Worm (Caenorhabditis elegans) whole organism, L3 larva: Measurements from ENCODE around the gene lin-7.
A peak's percentile ranks its signal among the peaks of the same experiment; 100 is the strongest.

Experiments
- R02D3.7 ChIP-seq: fragments of 150-350 bp; optimal IDR thresholded peaks from 2 replicates; lab custom pipeline; 2014; ENCODE audit warnings: missing biosample characterization, missing genetic modification characterization
- ZK546.5 ChIP-seq: sonication (generic microtip); optimal IDR thresholded peaks from 2 replicates; lab custom pipeline; 2017; ENCODE audit warnings: missing biosample characterization, missing genetic modification characterization
- aly-2 ChIP-seq: fragments of 150-350 bp; optimal IDR thresholded peaks from 2 replicates; lab custom pipeline; 2014; ENCODE audit warnings: missing biosample characterization, missing genetic modification characterization
- ama-1 ChIP-seq: fragments of 150-350 bp; optimal IDR thresholded peaks from 2 replicates; lab custom pipeline; 2018
- ceh-16 ChIP-seq: sonication (generic microtip); optimal IDR thresholded peaks from 2 replicates; lab custom pipeline; 2017; ENCODE audit warnings: missing biosample characterization, missing genetic modification characterization
- ceh-28 ChIP-seq: fragments of 150-350 bp; optimal IDR thresholded peaks from 2 replicates; lab custom pipeline; 2014; ENCODE audit warnings: missing biosample characterization, missing genetic modification reagents, missing genetic modification characterization
- ceh-82 ChIP-seq: fragments of 150-350 bp; optimal IDR thresholded peaks from 2 replicates; lab custom pipeline; 2014; ENCODE audit warnings: missing biosample characterization, missing genetic modification characterization
- ceh-9 ChIP-seq: sonication (generic microtip); optimal IDR thresholded peaks from 2 replicates; lab custom pipeline; 2018; ENCODE audit warnings: missing biosample characterization, missing genetic modification characterization
- daf-12 ChIP-seq: fragments of 150-350 bp; optimal IDR thresholded peaks from 2 replicates; lab custom pipeline; 2014; ENCODE audit warnings: missing biosample characterization, missing genetic modification reagents, missing genetic modification characterization
- egl-27 ChIP-seq: sonication (generic microtip); optimal IDR thresholded peaks from 4 replicates; lab custom pipeline; 2017; ENCODE audit warnings: missing biosample characterization, missing genetic modification reagents, missing genetic modification characterization
- egl-5 ChIP-seq: fragments of 150-350 bp; optimal IDR thresholded peaks from 2 replicates; lab custom pipeline; 2017; ENCODE audit warnings: missing biosample characterization, missing genetic modification reagents, missing genetic modification characterization, inconsistent platforms
- elt-1 ChIP-seq: fragments of 150-350 bp; optimal IDR thresholded peaks from 2 replicates; lab custom pipeline; 2014; ENCODE audit warnings: missing biosample characterization, missing genetic modification characterization
- elt-2 ChIP-seq: sonication (generic microtip); optimal IDR thresholded peaks from 2 replicates; lab custom pipeline; 2016; ENCODE audit warnings: missing genetic modification reagents, mild to moderate bottlenecking, missing genetic modification characterization, missing compliant biosample characterization
- elt-3 ChIP-seq, 3 experiments: fragments of 150-350 bp in 1 of 3; sonication (generic microtip) in 2 of 3; optimal IDR thresholded peaks; 2 replicates in 2 of 3; 4 replicates in 1 of 3; lab custom pipeline; 2014 to 2017; ENCODE audit warnings: missing biosample characterization in 3 of 3, missing genetic modification characterization in 3 of 3
- eor-1 ChIP-seq, 2 experiments: fragments of 150-350 bp; optimal IDR thresholded peaks; 2 replicates each; lab custom pipeline; 2014 to 2018; ENCODE audit warnings: missing biosample characterization in 2 of 2, missing genetic modification characterization in 2 of 2
- fkh-10 ChIP-seq: sonication (generic microtip); optimal IDR thresholded peaks from 2 replicates; lab custom pipeline; 2017; ENCODE audit warnings: missing biosample characterization, missing genetic modification reagents, missing genetic modification characterization
- fkh-2 ChIP-seq: fragments of 150-350 bp; optimal IDR thresholded peaks from 2 replicates; lab custom pipeline; 2014; ENCODE audit warnings: missing biosample characterization, missing genetic modification reagents, missing genetic modification characterization
- fos-1 ChIP-seq: fragments of 150-350 bp; optimal IDR thresholded peaks from 2 replicates; lab custom pipeline; 2014; ENCODE audit warnings: missing biosample characterization, missing genetic modification characterization
- hmg-11 ChIP-seq: sonication (generic microtip); optimal IDR thresholded peaks from 2 replicates; lab custom pipeline; 2016; ENCODE audit warnings: missing genetic modification characterization, missing compliant biosample characterization
- jun-1 ChIP-seq: fragments of 150-350 bp; optimal IDR thresholded peaks from 2 replicates; lab custom pipeline; 2014; ENCODE audit warnings: missing biosample characterization, missing genetic modification reagents, missing genetic modification characterization
- lin-15B ChIP-seq: fragments of 150-350 bp; optimal IDR thresholded peaks from 2 replicates; lab custom pipeline; 2014; ENCODE audit warnings: missing biosample characterization, missing genetic modification characterization
- lin-39 ChIP-seq: fragments of 150-350 bp; optimal IDR thresholded peaks from 2 replicates; lab custom pipeline; 2018; ENCODE audit warnings: missing biosample characterization, missing genetic modification reagents, missing genetic modification characterization
- lsy-12 ChIP-seq: sonication (generic microtip); optimal IDR thresholded peaks from 2 replicates; lab custom pipeline; 2016; ENCODE audit warnings: mild to moderate bottlenecking, missing genetic modification characterization, missing compliant biosample characterization
- mdl-1 ChIP-seq: fragments of 150-350 bp; optimal IDR thresholded peaks from 2 replicates; lab custom pipeline; 2014; ENCODE audit warnings: missing biosample characterization, missing genetic modification characterization
- mml-1 ChIP-seq: fragments of 150-350 bp; sonication (generic microtip); optimal IDR thresholded peaks from 3 replicates; lab custom pipeline; 2014; ENCODE audit warnings: missing biosample characterization, missing genetic modification characterization
- nfya-1 ChIP-seq: sonication (generic microtip); optimal IDR thresholded peaks from 2 replicates; lab custom pipeline; 2017; ENCODE audit warnings: missing genetic modification characterization, mild to moderate bottlenecking, missing compliant biosample characterization, antibody characterized with exemption, moderate library complexity; ENCODE audit not compliant: insufficient read depth
- nhr-11 ChIP-seq: fragments of 150-350 bp; optimal IDR thresholded peaks from 2 replicates; lab custom pipeline; 2014; ENCODE audit warnings: missing biosample characterization, missing genetic modification characterization
- nhr-12 ChIP-seq: fragments of 150-350 bp; optimal IDR thresholded peaks from 2 replicates; lab custom pipeline; 2014; ENCODE audit warnings: missing biosample characterization, missing genetic modification characterization
- nhr-23 ChIP-seq: fragments of 150-350 bp; optimal IDR thresholded peaks from 2 replicates; lab custom pipeline; 2014; ENCODE audit warnings: missing biosample characterization, missing genetic modification reagents, missing genetic modification characterization
- nhr-237 ChIP-seq: fragments of 150-350 bp; optimal IDR thresholded peaks from 2 replicates; lab custom pipeline; 2014; ENCODE audit warnings: missing biosample characterization, missing genetic modification characterization
- nhr-25 ChIP-seq: sonication (generic microtip); optimal IDR thresholded peaks from 2 replicates; lab custom pipeline; 2017; ENCODE audit warnings: missing biosample characterization, missing genetic modification characterization
- nhr-28 ChIP-seq: fragments of 150-350 bp; optimal IDR thresholded peaks from 2 replicates; lab custom pipeline; 2014; ENCODE audit warnings: missing biosample characterization, missing genetic modification characterization
- nhr-43 ChIP-seq: sonication (generic microtip); optimal IDR thresholded peaks from 2 replicates; lab custom pipeline; 2016; ENCODE audit warnings: mild to moderate bottlenecking, missing genetic modification characterization, missing compliant biosample characterization; ENCODE audit not compliant: poor library complexity, severe bottlenecking
- nhr-67 ChIP-seq: fragments of 150-350 bp; optimal IDR thresholded peaks from 2 replicates; lab custom pipeline; 2014; ENCODE audit warnings: missing biosample characterization, missing genetic modification characterization
- nhr-76 ChIP-seq: fragments of 150-350 bp; sonication (generic microtip); optimal IDR thresholded peaks from 5 replicates; lab custom pipeline; 2014; ENCODE audit warnings: missing biosample characterization, missing genetic modification characterization
- nhr-77 ChIP-seq: fragments of 150-350 bp; optimal IDR thresholded peaks from 2 replicates; lab custom pipeline; 2014; ENCODE audit warnings: missing biosample characterization, missing genetic modification characterization
- pha-4 ChIP-seq: fragments of 150-350 bp; optimal IDR thresholded peaks from 2 replicates; lab custom pipeline; 2014; ENCODE audit warnings: missing biosample characterization, missing genetic modification reagents, missing genetic modification characterization
- pqm-1 ChIP-seq: fragments of 150-350 bp; optimal IDR thresholded peaks from 2 replicates; lab custom pipeline; 2017; ENCODE audit warnings: missing biosample characterization, missing genetic modification characterization, inconsistent platforms
- sea-2 ChIP-seq: fragments of 150-350 bp; sonication (generic microtip); optimal IDR thresholded peaks from 4 replicates; lab custom pipeline; 2014; ENCODE audit warnings: missing biosample characterization, missing genetic modification reagents, missing genetic modification characterization
- skn-1 ChIP-seq: fragments of 150-350 bp; optimal IDR thresholded peaks from 2 replicates; lab custom pipeline; 2014; ENCODE audit warnings: missing biosample characterization, missing genetic modification characterization
- snpc-4 ChIP-seq: fragments of 150-350 bp; optimal IDR thresholded peaks from 2 replicates; lab custom pipeline; 2014; ENCODE audit warnings: missing biosample characterization, missing genetic modification characterization
- tbx-2 ChIP-seq: sonication (generic microtip); optimal IDR thresholded peaks from 2 replicates; lab custom pipeline; 2016; ENCODE audit warnings: mild to moderate bottlenecking, missing genetic modification characterization, missing compliant biosample characterization
- unc-39 ChIP-seq: sonication (generic microtip); optimal IDR thresholded peaks from 4 replicates; lab custom pipeline; 2017; ENCODE audit warnings: missing biosample characterization, missing genetic modification characterization
- unc-62 ChIP-seq: fragments of 150-350 bp; sonication (generic microtip); optimal IDR thresholded peaks from 4 replicates; lab custom pipeline; 2014; ENCODE audit warnings: missing biosample characterization, missing genetic modification reagents, missing genetic modification characterization
- zag-1 ChIP-seq: fragments of 150-350 bp; optimal IDR thresholded peaks from 2 replicates; lab custom pipeline; 2014; ENCODE audit warnings: missing biosample characterization, missing genetic modification characterization
- ztf-11 ChIP-seq: fragments of 150-350 bp; optimal IDR thresholded peaks from 2 replicates; lab custom pipeline; 2014; ENCODE audit warnings: missing biosample characterization, missing genetic modification characterization
- ztf-4 ChIP-seq: fragments of 150-350 bp; optimal IDR thresholded peaks from 2 replicates; lab custom pipeline; 2014; ENCODE audit warnings: missing biosample characterization, missing genetic modification characterization

Gene lin-7

ce11 chrII:14383644-14384043 lies 34.4 kb upstream of the lin-7 start, which contains the start of gene mes-2:
Gene mes-2 (plus strand): TSS chrII:14383973.
- TF ChIP-seq jun-1 (tag; lab: Kevin White, UChicago) (peak; percentile 0), lsy-12 (tag; lab: Kevin White, UChicago) (no peak), elt-2 (tag; lab: Kevin White, UChicago) (peak; percentile 21), ceh-82 (tag; lab: Kevin White, UChicago) (peak; percentile 50), nhr-237 (tag; lab: Kevin White, UChicago) (no peak), egl-5 (tag; lab: Kevin White, UChicago) (peak; percentile 77), ceh-16 (tag; lab: Kevin White, UChicago) (no peak), ceh-9 (no peak), nhr-11 (tag; lab: Kevin White, UChicago) (peak; percentile 10), fkh-2 (tag; lab: Kevin White, UChicago) (no peak), R02D3.7 (tag; lab: Kevin White, UChicago) (peak; percentile 66), pqm-1 (tag; lab: Kevin White, UChicago) (peak; percentile 45), egl-27 (no peak), aly-2 (tag; lab: Kevin White, UChicago) (no peak), mdl-1 (tag; lab: Kevin White, UChicago) (no peak), ztf-4 (tag; lab: Kevin White, UChicago) (no peak), nhr-43 (tag; lab: Kevin White, UChicago) (peak; percentile 60), nhr-67 (tag; lab: Kevin White, UChicago) (no peak), pha-4 (tag; lab: Kevin White, UChicago) (peak; percentile 93), tbx-2 (tag; lab: Kevin White, UChicago) (no peak), elt-1 (tag; lab: Kevin White, UChicago) (no peak), ztf-11 (tag; lab: Kevin White, UChicago) (no peak), unc-39 (tag; lab: Kevin White, UChicago) (no peak), daf-12 (tag; lab: Kevin White, UChicago) (no peak), lin-39 (tag; lab: Kevin White, UChicago) (peak; percentile 37), skn-1 (peak; percentile 79), snpc-4 (tag; lab: Kevin White, UChicago) (peak; percentile 78), nhr-77 (no peak), ceh-28 (peak; percentile 41), lin-15B (tag; lab: Kevin White, UChicago) (peak; percentile 88), elt-3 (tag; optimal IDR thresholded peaks at IDR 0.05; lab: Kevin White, UChicago) (no peak), ZK546.5 (tag; lab: Kevin White, UChicago) (no peak), sea-2 (no peak), nhr-76 (tag; lab: Kevin White, UChicago) (no peak), fkh-10 (GFP tag; lab: Kevin White, UChicago) (no peak), ama-1 (no peak), nhr-25 (peak; percentile 64), nhr-28 (no peak), eor-1 (tag; optimal IDR thresholded peaks at IDR 0.05; lab: Kevin White, UChicago) (no peak), nhr-12 (tag; lab: Kevin White, UChicago) (no peak), nhr-23 (tag; lab: Kevin White, UChicago) (peak; percentile 78), unc-62 (GFP tag; lab: Kevin White, UChicago) (no peak), zag-1 (tag; lab: Kevin White, UChicago) (no peak), fos-1 (tag; lab: Kevin White, UChicago) (no peak), mml-1 (no peak), nfya-1 (peak; percentile 82), hmg-11 (tag; lab: Kevin White, UChicago) (peak; percentile 53)
- TF ChIP-seq, all 47 proteins: peak for 18
